Worm (Caenorhabditis elegans): ENCODE measurements around the gene aak-2.

DNA sequence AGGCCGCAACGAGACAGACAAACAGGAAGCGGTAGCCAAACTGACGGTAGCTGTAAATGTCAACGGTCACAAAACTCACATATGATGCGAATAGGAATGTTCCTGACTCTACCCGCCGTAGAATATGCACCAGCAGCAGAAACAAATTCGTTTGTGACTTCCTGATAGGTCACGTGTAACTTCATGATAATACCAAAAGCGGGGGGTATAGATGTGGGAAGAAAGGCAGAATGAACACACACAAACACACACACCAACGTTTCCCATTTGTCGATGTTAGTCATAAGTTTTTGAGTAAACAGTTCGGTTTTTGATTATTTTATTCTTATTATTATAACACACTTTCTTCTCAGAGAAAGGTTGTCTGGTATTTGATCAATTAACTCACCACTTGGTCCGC lies 17.3 kb downstream of the aak-2 start:
- TF ChIP-seq nhr-11 (tag; optimal IDR thresholded peaks at IDR 0.05) (no peak), unc-62 (GFP tag; optimal IDR thresholded peaks at IDR 0.05) (no peak), nhr-25 (tag; optimal IDR thresholded peaks at IDR 0.05) (no peak), R02D3.7 (tag; optimal IDR thresholded peaks at IDR 0.05) (no peak), nhr-237 (tag; optimal IDR thresholded peaks at IDR 0.05) (no peak), lin-11 (tag; optimal IDR thresholded peaks at IDR 0.05) (no peak), elt-3 (tag; optimal IDR thresholded peaks at IDR 0.05) (no peak), lin-39 (tag; optimal IDR thresholded peaks at IDR 0.05) (no peak), fos-1 (tag; optimal IDR thresholded peaks at IDR 0.05) (peak; percentile 38), skn-1 (tag; optimal IDR thresholded peaks at IDR 0.05) (no peak), ztf-4 (tag; optimal IDR thresholded peaks at IDR 0.05) (no peak), Y55F3AM.14 (GFP tag; optimal IDR thresholded peaks at IDR 0.05) (no peak)
